Fruit fly (Drosophila melanogaster): Measurements from ENCODE around the gene Ten-a.

DNA sequence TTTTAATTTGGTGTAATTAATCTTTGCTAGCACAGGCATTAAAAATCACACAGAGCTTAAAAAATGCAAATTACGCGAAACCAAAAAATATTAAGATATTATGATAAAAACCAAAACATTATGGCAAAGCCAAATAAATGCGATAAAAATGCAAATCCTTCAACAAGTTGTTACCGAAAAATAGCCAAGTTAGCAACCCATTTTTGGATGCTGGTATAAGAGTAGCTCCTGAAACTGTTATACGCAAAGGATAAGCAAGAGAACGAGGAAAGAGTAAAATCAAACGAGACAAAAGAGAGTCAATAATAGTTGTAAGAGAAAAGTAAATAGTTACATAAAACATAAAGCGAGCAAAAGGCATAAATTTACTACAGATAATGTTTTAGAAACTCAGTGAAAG is 159.3 kb downstream of the Ten-a start:
- TF ChIP-seq Sin3A (optimal IDR thresholded peaks at IDR 0.05): no peak
- no peak for TF ChIP-seq h (optimal IDR thresholded peaks at IDR 0.05)
- TF ChIP-seq Myc (optimal IDR thresholded peaks at IDR 0.05): no peak
- no peak for TF ChIP-seq psq (optimal IDR thresholded peaks at IDR 0.05)
- TF ChIP-seq ttk (optimal IDR thresholded peaks at IDR 0.05): no peak
- TF ChIP-seq insv (optimal IDR thresholded peaks at IDR 0.05): no peak

All from Kc167 (cell line).